Worm (Caenorhabditis elegans): ENCODE data around the gene F45F2.9.

- no peak for TF ChIP-seq ces-1 (GFP tag; optimal IDR thresholded peaks at IDR 0.05)
- no peak for TF ChIP-seq nhr-12 (tag; optimal IDR thresholded peaks at IDR 0.05)
- TF ChIP-seq M03D4.4 (tag; optimal IDR thresholded peaks at IDR 0.05) = no peak
- no peak for TF ChIP-seq hlh-1 (tag; optimal IDR thresholded peaks at IDR 0.05)
- no peak for TF ChIP-seq elt-3 (tag; optimal IDR thresholded peaks at IDR 0.05)
- TF ChIP-seq nhr-237 (tag; optimal IDR thresholded peaks at IDR 0.05) = no peak
- TF ChIP-seq unc-39 (tag; optimal IDR thresholded peaks at IDR 0.05) = no peak
- TF ChIP-seq elt-1 (tag; optimal IDR thresholded peaks at IDR 0.05; ENCODE audit: borderline replicate concordance, insufficient read depth) = no peak
- TF ChIP-seq lsy-2 (tag; optimal IDR thresholded peaks at IDR 0.05) = no peak
- no peak for TF ChIP-seq unc-120 (tag; optimal IDR thresholded peaks at IDR 0.05; ENCODE audit: poor library complexity, severe bottlenecking)
These were observed 18.9 kb downstream of the F45F2.9 start, which contains the start of gene pxn-1 for ce11 chrV:8494260-8494939.
